Worm (Caenorhabditis elegans): ENCODE data around the gene clec-261.

DNA sequence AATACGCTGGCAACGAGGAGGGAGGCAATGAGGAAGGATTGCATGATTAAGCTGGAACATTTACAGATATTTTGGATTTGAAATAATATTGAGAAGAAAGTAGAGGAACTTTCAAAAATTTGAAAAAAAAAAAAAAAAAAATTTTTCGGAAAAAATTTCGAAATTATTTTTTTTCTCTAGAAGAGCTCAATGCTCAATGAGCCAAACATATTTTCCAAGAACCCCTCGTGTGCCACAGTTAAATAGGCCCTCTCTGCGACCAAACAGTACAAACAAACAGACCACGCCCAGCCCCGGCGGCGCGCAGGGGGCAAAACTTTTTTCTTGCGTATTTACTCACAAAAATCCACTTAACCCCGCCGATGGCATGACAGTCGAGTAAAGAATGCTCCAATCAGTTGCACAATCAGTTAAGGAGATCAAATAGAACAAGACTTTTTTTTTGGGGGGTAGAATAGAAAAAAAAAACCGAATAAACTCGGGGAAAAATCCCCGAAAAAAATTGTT is 14.4 kb downstream of the clec-261 start, which contains the start of gene pqn-94:
- TF ChIP-seq fos-1 (tag; optimal IDR thresholded peaks at IDR 0.05): no peak
- TF ChIP-seq ceh-82 (tag; optimal IDR thresholded peaks at IDR 0.05): no peak
- TF ChIP-seq nhr-12 (tag; optimal IDR thresholded peaks at IDR 0.05): no peak

Data from whole organism, L1 larva.